Worm (Caenorhabditis elegans) whole organism, early embryonic: Measurements from ENCODE around the gene lntl-1.

Experiments used
- B0310.2 ChIP-seq: sonication (generic microtip); optimal IDR thresholded peaks from 2 replicates; lab custom pipeline; 2016; ENCODE audit warnings: mild to moderate bottlenecking, missing genetic modification characterization, missing compliant biosample characterization
- F13C5.2 ChIP-seq: sonication (generic microtip); optimal IDR thresholded peaks from 2 replicates; lab custom pipeline; 2017; ENCODE audit warnings: mild to moderate bottlenecking, missing genetic modification characterization, inconsistent platforms, missing compliant biosample characterization
- aly-1 ChIP-seq: sonication (generic microtip); optimal IDR thresholded peaks from 2 replicates; lab custom pipeline; 2016; ENCODE audit warnings: missing genetic modification characterization, missing compliant biosample characterization
- ama-1 ChIP-seq: fragments of 150-350 bp; optimal IDR thresholded peaks from 2 replicates; lab custom pipeline; 2014
- ceh-13 ChIP-seq: fragments of 200-800 bp; sonication (Bioruptor generic); optimal IDR thresholded peaks from 2 replicates; lab custom pipeline; 2018; ENCODE audit warnings: mild to moderate bottlenecking, missing genetic modification characterization, missing compliant biosample characterization
- ceh-36 ChIP-seq: sonication (generic microtip); optimal IDR thresholded peaks from 2 replicates; lab custom pipeline; 2016; ENCODE audit warnings: missing genetic modification characterization, inconsistent platforms, missing compliant biosample characterization
- ets-7 ChIP-seq: sonication (generic microtip); optimal IDR thresholded peaks from 2 replicates; lab custom pipeline; 2016; ENCODE audit warnings: missing genotype, missing genetic modification characterization, missing compliant biosample characterization
- flt-1 ChIP-seq: fragments of 200-800 bp; sonication (Bioruptor generic); IDR thresholded peaks from 2 replicates; pipeline ENCODE4 v1.3.6; 2022; ENCODE audit warnings: missing genetic modification characterization, missing compliant biosample characterization
- hmbx-1 ChIP-seq: sonication (generic microtip); optimal IDR thresholded peaks from 2 replicates; lab custom pipeline; 2016; ENCODE audit warnings: mild to moderate bottlenecking, missing genetic modification characterization, missing compliant biosample characterization
- hmg-4 ChIP-seq: fragments of 200-800 bp; sonication (Bioruptor generic); optimal IDR thresholded peaks from 2 replicates; lab custom pipeline; 2018; ENCODE audit warnings: mild to moderate bottlenecking, missing genetic modification characterization, missing compliant biosample characterization
- hnd-1 ChIP-seq: sonication (generic microtip); optimal IDR thresholded peaks from 2 replicates; lab custom pipeline; 2016; ENCODE audit warnings: missing genetic modification characterization, missing compliant biosample characterization
- pes-1 ChIP-seq: fragments of 200-800 bp; sonication (Bioruptor generic); IDR thresholded peaks from 2 replicates; pipeline ENCODE4 v1.3.6; 2022; ENCODE audit warnings: missing genetic modification reagents, missing genetic modification characterization, missing compliant biosample characterization
- scrt-1 ChIP-seq: fragments of 200-800 bp; sonication (Bioruptor generic); IDR thresholded peaks from 2 replicates; pipeline ENCODE4 v1.3.6; 2022; ENCODE audit warnings: missing genetic modification characterization, missing compliant biosample characterization
- sea-1 ChIP-seq: fragments of 200-800 bp; sonication (Bioruptor generic); conservative IDR thresholded peaks from 2 replicates; pipeline ENCODE4 v1.3.6; 2022; ENCODE audit warnings: missing genetic modification characterization, missing compliant biosample characterization
- tbx-11 ChIP-seq: fragments of 200-800 bp; sonication (Bioruptor generic); IDR thresholded peaks from 2 replicates; pipeline ENCODE4 v1.3.6; 2022; ENCODE audit warnings: missing genetic modification characterization, missing compliant biosample characterization
- tbx-37 ChIP-seq: fragments of 200-800 bp; sonication (Bioruptor generic); conservative IDR thresholded peaks from 2 replicates; pipeline ENCODE4 v1.3.6; 2022; ENCODE audit warnings: missing genetic modification reagents, missing genetic modification characterization, missing compliant biosample characterization
- tra-4 ChIP-seq: sonication (generic microtip); optimal IDR thresholded peaks from 2 replicates; lab custom pipeline; 2017; ENCODE audit warnings: missing genetic modification characterization, missing compliant biosample characterization

The lntl-1 gene

ce11 chrIV:5806909-5807308, at the start of gene lntl-1:
Gene lntl-1, minus strand, starts transcription at chrIV:5807093.
- TF ChIP-seq B0310.2 (tag; lab: Kevin White, UChicago) (no peak), tbx-37 (GFP tag; lab: Robert Waterston, UW) (no peak), ama-1 (lab: Kevin White, UChicago) (no peak), flt-1 (no peak), tra-4 (tag; lab: Kevin White, UChicago) (no peak), F13C5.2 (tag; lab: Kevin White, UChicago) (no peak), scrt-1 (GFP tag; lab: Robert Waterston, UW) (no peak), ets-7 (tag; lab: Kevin White, UChicago) (no peak), ceh-13 (GFP tag; lab: Kevin White, UChicago) (no peak), aly-1 (tag; lab: Kevin White, UChicago) (no peak), ceh-36 (tag; lab: Kevin White, UChicago) (no peak), pes-1 (GFP tag; lab: Robert Waterston, UW) (no peak), hnd-1 (tag; lab: Kevin White, UChicago) (no peak), sea-1 (GFP tag; lab: Robert Waterston, UW) (no peak), hmbx-1 (tag; lab: Kevin White, UChicago) (no peak), tbx-11 (no peak), hmg-4 (GFP tag; lab: Kevin White, UChicago) (no peak)

- no peak for TF ChIP-seq scrt-1 (GFP tag; lab: Robert Waterston, UW)
- no peak for TF ChIP-seq ets-7 (tag; lab: Kevin White, UChicago)
- no peak for TF ChIP-seq pes-1 (GFP tag; lab: Robert Waterston, UW)
Measured at ce11 chrIV:5855608-5856007, 48.7 kb upstream of the lntl-1 start.

ce11 chrIV:5850765-5851377, 44.0 kb upstream of the lntl-1 start:
- TF ChIP-seq tbx-37 (GFP tag; lab: Robert Waterston, UW): no peak

ce11 chrIV:5847986-5848707, 41.3 kb upstream of the lntl-1 start, which contains the start of gene sams-3:
Gene sams-3, plus strand, starts transcription at chrIV:5848657.
- TF ChIP-seq F13C5.2 (tag; lab: Kevin White, UChicago) (peak; percentile 25), sea-1 (GFP tag; lab: Robert Waterston, UW) (no peak), tra-4 (tag; lab: Kevin White, UChicago) (no peak), ceh-13 (GFP tag; lab: Kevin White, UChicago) (no peak), ceh-36 (tag; lab: Kevin White, UChicago) (no peak), flt-1 (no peak)

- TF ChIP-seq ama-1 (lab: Kevin White, UChicago) (no peak), F13C5.2 (tag; lab: Kevin White, UChicago) (no peak), ets-7 (tag; lab: Kevin White, UChicago) (no peak), hmbx-1 (tag; lab: Kevin White, UChicago) (no peak), ceh-36 (tag; lab: Kevin White, UChicago) (no peak), tra-4 (tag; lab: Kevin White, UChicago) (no peak), ceh-13 (GFP tag; lab: Kevin White, UChicago) (no peak), pes-1 (GFP tag; lab: Robert Waterston, UW) (no peak), aly-1 (tag; lab: Kevin White, UChicago) (no peak), tbx-11 (no peak), tbx-37 (GFP tag; lab: Robert Waterston, UW) (no peak), scrt-1 (GFP tag; lab: Robert Waterston, UW) (no peak), hnd-1 (tag; lab: Kevin White, UChicago) (no peak), hmg-4 (GFP tag; lab: Kevin White, UChicago) (no peak), flt-1 (no peak), B0310.2 (tag; lab: Kevin White, UChicago) (no peak), sea-1 (GFP tag; lab: Robert Waterston, UW) (no peak)
Measured at ce11 chrIV:5846269-5846668, 39.4 kb upstream of the lntl-1 start, which contains the start of gene sams-4. Gene sams-4, minus strand, starts transcription at chrIV:5846369.

ce11 chrIV:5842905-5843304, 36.0 kb upstream of the lntl-1 start:
- no peak for TF ChIP-seq pes-1 (GFP tag; lab: Robert Waterston, UW)
- TF ChIP-seq B0310.2 (tag; lab: Kevin White, UChicago): no peak
- no peak for TF ChIP-seq scrt-1 (GFP tag; lab: Robert Waterston, UW)
- no peak for TF ChIP-seq aly-1 (tag; lab: Kevin White, UChicago)
- no peak for TF ChIP-seq F13C5.2 (tag; lab: Kevin White, UChicago)
- no peak for TF ChIP-seq hmg-4 (GFP tag; lab: Kevin White, UChicago)
- TF ChIP-seq ama-1 (lab: Kevin White, UChicago): no peak
- no peak for TF ChIP-seq ets-7 (tag; lab: Kevin White, UChicago)
- no peak for TF ChIP-seq hmbx-1 (tag; lab: Kevin White, UChicago)
- no peak for TF ChIP-seq hnd-1 (tag; lab: Kevin White, UChicago)
- no peak for TF ChIP-seq ceh-13 (GFP tag; lab: Kevin White, UChicago)
- no peak for TF ChIP-seq sea-1 (GFP tag; lab: Robert Waterston, UW)

ce11 chrIV:5839178-5839577, 32.3 kb upstream of the lntl-1 start, which contains the start of gene C06E7.2:
Gene C06E7.2, plus strand, starts transcription at chrIV:5839478.
- TF ChIP-seq flt-1 (no peak), sea-1 (GFP tag; lab: Robert Waterston, UW) (no peak)
